Fruit fly (Drosophila melanogaster): Measurements from ENCODE around the gene Traf4.

dm6 chr2L:4370592-4370991 is 8.9 kb downstream of the Traf4 start:
- TF ChIP-seq EcR (GFP tag; optimal IDR thresholded peaks at IDR 0.05) (peak; percentile 76), Pif1B (GFP tag; optimal IDR thresholded peaks at IDR 0.05) (no peak), CG10348 (GFP tag; IDR thresholded peaks at IDR 0.05) (no peak), CG17806 (tag; optimal IDR thresholded peaks at IDR 0.05) (no peak), CG9948 (tag; optimal IDR thresholded peaks at IDR 0.05) (no peak), CG12605 (GFP tag; IDR thresholded peaks at IDR 0.05) (no peak)
